Worm (Caenorhabditis elegans) whole organism, L4/young adult: ENCODE results near the gene col-126.

Source experiments
- W03F9.2 ChIP-seq: fragments of 150-350 bp; optimal IDR thresholded peaks from 2 replicates; lab custom pipeline; 2014; ENCODE audit warnings: missing biosample characterization, missing genetic modification characterization
- dao-5 ChIP-seq: sonication (generic microtip); optimal IDR thresholded peaks from 2 replicates; lab custom pipeline; 2016; ENCODE audit warnings: missing genotype, missing genetic modification characterization, moderate library complexity, missing compliant biosample characterization
- him-1 ChIP-seq: sonication (generic microtip); optimal IDR thresholded peaks from 2 replicates; lab custom pipeline; 2016; ENCODE audit warnings: missing genotype, missing genetic modification reagents, missing genetic modification characterization, missing compliant biosample characterization

col-126 gene

ce11 chrIV:11259485-11259972, 3.7 kb upstream of the col-126 start, which contains the start of gene gtl-1:
TSS of gene gtl-1 (minus strand) at chrIV:11259535.
- no peak for TF ChIP-seq W03F9.2 (tag; lab: Kevin White, UChicago)
- TF ChIP-seq dao-5 (tag; lab: Kevin White, UChicago), result no peak
- no peak for TF ChIP-seq him-1 (tag; lab: Kevin White, UChicago)

- TF ChIP-seq him-1 (tag; lab: Kevin White, UChicago) (no peak), dao-5 (tag; lab: Kevin White, UChicago) (no peak), W03F9.2 (tag; lab: Kevin White, UChicago) (no peak)
Measured at ce11 chrIV:11260544-11261227, 2.5 kb upstream of the col-126 start, which contains the start of gene C05C12.5. TSS of gene C05C12.5 (minus strand) at chrIV:11261185.

- TF ChIP-seq him-1 (tag; lab: Kevin White, UChicago) (no peak), W03F9.2 (tag; lab: Kevin White, UChicago) (no peak), dao-5 (tag; lab: Kevin White, UChicago) (no peak)
Measured at ce11 chrIV:11261535-11261934, 1.7 kb upstream of the col-126 start, which contains the start of gene F54D1.1. TSS of gene F54D1.1 (plus strand) at chrIV:11261835.

- TF ChIP-seq W03F9.2 (tag; lab: Kevin White, UChicago), result no peak
- TF ChIP-seq dao-5 (tag; lab: Kevin White, UChicago), result no peak
- TF ChIP-seq him-1 (tag; lab: Kevin White, UChicago), result no peak
Measured at ce11 chrIV:11266090-11266489, 2.9 kb downstream of the col-126 start, which contains the start of gene col-127. TSS of gene col-127 (minus strand) at chrIV:11266190.

ce11 chrIV:11269483-11269882, 6.3 kb downstream of the col-126 start:
- TF ChIP-seq W03F9.2 (tag; lab: Kevin White, UChicago) (no peak), dao-5 (tag; lab: Kevin White, UChicago) (no peak), him-1 (tag; lab: Kevin White, UChicago) (no peak)

- TF ChIP-seq him-1 (tag; lab: Kevin White, UChicago) (no peak), dao-5 (tag; lab: Kevin White, UChicago) (no peak), W03F9.2 (tag; lab: Kevin White, UChicago) (no peak)
Measured at ce11 chrIV:11271262-11271661, 8.1 kb downstream of the col-126 start, which contains the start of gene nhr-7. TSS of gene nhr-7 (minus strand) at chrIV:11271362.

ce11 chrIV:11273151-11273550, 9.9 kb downstream of the col-126 start, which contains the start of gene gtl-2:
TSS of gene gtl-2 (plus strand) at chrIV:11273451.
- TF ChIP-seq him-1 (tag; lab: Kevin White, UChicago) (no peak), dao-5 (tag; lab: Kevin White, UChicago) (no peak), W03F9.2 (tag; lab: Kevin White, UChicago) (no peak)

- TF ChIP-seq W03F9.2 (tag; lab: Kevin White, UChicago), result no peak
- TF ChIP-seq dao-5 (tag; lab: Kevin White, UChicago), result no peak
- no peak for TF ChIP-seq him-1 (tag; lab: Kevin White, UChicago)
Measured at ce11 chrIV:11276026-11276425, 12.8 kb downstream of the col-126 start.

- TF ChIP-seq W03F9.2 (tag; lab: Kevin White, UChicago) (no peak), him-1 (tag; lab: Kevin White, UChicago) (no peak), dao-5 (tag; lab: Kevin White, UChicago) (no peak)
Measured at ce11 chrIV:11284102-11284531, 20.9 kb downstream of the col-126 start.

- no peak for TF ChIP-seq dao-5 (tag; lab: Kevin White, UChicago)
- TF ChIP-seq W03F9.2 (tag; lab: Kevin White, UChicago), result no peak
- no peak for TF ChIP-seq him-1 (tag; lab: Kevin White, UChicago)
Measured at ce11 chrIV:11285239-11285638, 22.0 kb downstream of the col-126 start.

ce11 chrIV:11286112-11286511, 22.9 kb downstream of the col-126 start:
- TF ChIP-seq W03F9.2 (tag; lab: Kevin White, UChicago), result no peak
- no peak for TF ChIP-seq him-1 (tag; lab: Kevin White, UChicago)
- no peak for TF ChIP-seq dao-5 (tag; lab: Kevin White, UChicago)

- TF ChIP-seq dao-5 (tag; lab: Kevin White, UChicago) (no peak), W03F9.2 (tag; lab: Kevin White, UChicago) (no peak), him-1 (tag; lab: Kevin White, UChicago) (no peak)
Measured at ce11 chrIV:11287511-11287910, 24.3 kb downstream of the col-126 start, which contains the start of gene F54D1.6. TSS of gene F54D1.6 (plus strand) at chrIV:11287811.

- TF ChIP-seq W03F9.2 (tag; lab: Kevin White, UChicago) (no peak), dao-5 (tag; lab: Kevin White, UChicago) (no peak), him-1 (tag; lab: Kevin White, UChicago) (no peak)
Measured at ce11 chrIV:11288965-11289364, 25.8 kb downstream of the col-126 start.
